Fruit fly (Drosophila melanogaster): ENCODE results near the gene CanA-14F.

Gene CanA-14F

DNA sequence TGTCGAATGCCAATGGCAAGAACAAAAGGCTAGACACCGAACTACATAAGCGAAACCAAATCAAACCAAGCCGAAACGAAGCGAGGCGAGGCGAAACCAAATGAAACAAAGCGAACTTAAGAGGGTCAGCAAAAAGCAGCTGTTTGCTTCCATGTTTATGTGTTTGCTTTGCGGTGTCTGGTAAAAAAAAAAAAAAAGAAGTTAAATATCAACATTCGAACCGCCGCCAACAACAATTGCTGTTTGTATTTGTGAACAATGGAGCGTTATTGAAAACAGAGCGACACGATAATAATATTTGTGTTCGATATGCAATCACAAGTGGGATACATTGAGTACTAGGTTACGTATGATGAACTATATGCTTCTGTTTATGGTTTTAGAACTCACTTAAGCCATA is 13.3 kb downstream of the CanA-14F start (continued):
- TF ChIP-seq sisA (GFP tag; IDR thresholded peaks at IDR 0.05) (no peak), Drgx (GFP tag; IDR thresholded peaks at IDR 0.05) (no peak), CG6254 (GFP tag; optimal IDR thresholded peaks at IDR 0.05) (no peak), schlank (tag; optimal IDR thresholded peaks at IDR 0.05) (no peak), jumu (GFP tag; optimal IDR thresholded peaks at IDR 0.05) (peak; percentile 7), CrebB (tag; optimal IDR thresholded peaks at IDR 0.05) (peak; percentile 50), pan (optimal IDR thresholded peaks at IDR 0.05) (no peak), pan (GFP tag; optimal IDR thresholded peaks at IDR 0.05 in 1 of 2, IDR thresholded peaks at IDR 0.05 in 1 of 2) (no peak), Sry-δ (GFP tag; optimal IDR thresholded peaks at IDR 0.05) (no peak), Optix (GFP tag; IDR thresholded peaks at IDR 0.05) (no peak), C15 (GFP tag; IDR thresholded peaks at IDR 0.05) (no peak), D19A (tag; optimal IDR thresholded peaks at IDR 0.05) (no peak), row (GFP tag; IDR thresholded peaks at IDR 0.05) (no peak), CG6791 (GFP tag; IDR thresholded peaks at IDR 0.05; ENCODE audit: partially characterized antibody) (no peak), tin (GFP tag; optimal IDR thresholded peaks at IDR 0.05) (no peak), CTCF (GFP tag; optimal IDR thresholded peaks at IDR 0.05) (no peak), CG11695 (GFP tag; IDR thresholded peaks at IDR 0.05) (0 out of 3 replicates have a peak, but pooled peaks have one; percentile 38), rib (GFP tag; IDR thresholded peaks at IDR 0.05) (no peak), az2 (GFP tag; optimal IDR thresholded peaks at IDR 0.05) (no peak), CHES-1-like (GFP tag; optimal IDR thresholded peaks at IDR 0.05) (peak; percentile 21), slou (GFP tag; optimal IDR thresholded peaks at IDR 0.05) (no peak), Ets97D (GFP tag; optimal IDR thresholded peaks at IDR 0.05) (no peak), Rfx (GFP tag; IDR thresholded peaks at IDR 0.05) (peak; percentile 61; the same call in 1 of the 2 replicates), Mad (GFP tag; optimal IDR thresholded peaks at IDR 0.05) (no peak), CG9932 (GFP tag; IDR thresholded peaks at IDR 0.05) (no peak), pros (GFP tag; optimal IDR thresholded peaks at IDR 0.05) (no peak), Dll (GFP tag; IDR thresholded peaks at IDR 0.05; ENCODE audit: partially characterized antibody) (no peak), tna (GFP tag; IDR thresholded peaks at IDR 0.05; ENCODE audit: partially characterized antibody) (no peak), zen (tag; optimal IDR thresholded peaks at IDR 0.05) (no peak), CG12155 (GFP tag; optimal IDR thresholded peaks at IDR 0.05) (no peak), CG7786 (GFP tag; optimal IDR thresholded peaks at IDR 0.05) (no peak), crol (GFP tag; IDR thresholded peaks at IDR 0.05) (no peak), CG7372 (GFP tag; IDR thresholded peaks at IDR 0.05) (no peak), Oli (tag; optimal IDR thresholded peaks at IDR 0.05) (no peak), danr (GFP tag; IDR thresholded peaks at IDR 0.05) (no peak), NC2α (GFP tag; optimal IDR thresholded peaks at IDR 0.05) (no peak), cas (GFP tag; IDR thresholded peaks at IDR 0.05) (no peak), hth (optimal IDR thresholded peaks at IDR 0.05) (no peak), ATbp (GFP tag; optimal IDR thresholded peaks at IDR 0.05) (peak; percentile 58), ham (GFP tag; IDR thresholded peaks at IDR 0.05) (no peak), eve (GFP tag; optimal IDR thresholded peaks at IDR 0.05) (no peak), BtbVII (GFP tag; optimal IDR thresholded peaks at IDR 0.05) (peak; percentile 65), CG11085 (GFP tag; IDR thresholded peaks at IDR 0.05) (no peak), ab (GFP tag; optimal IDR thresholded peaks at IDR 0.05) (no peak), emc (GFP tag; optimal IDR thresholded peaks at IDR 0.05) (no peak), Trl (optimal IDR thresholded peaks at IDR 0.05) (no peak), Trl (GFP tag; optimal IDR thresholded peaks at IDR 0.05) (peak; percentile 48), CG2202 (tag; optimal IDR thresholded peaks at IDR 0.05) (no peak), tgo (GFP tag; IDR thresholded peaks at IDR 0.05) (no peak), CG7928 (GFP tag; optimal IDR thresholded peaks at IDR 0.05) (no peak), nerfin-2 (GFP tag; IDR thresholded peaks at IDR 0.05; ENCODE audit: partially characterized antibody) (no peak), sim (GFP tag; IDR thresholded peaks at IDR 0.05) (no peak), mld (GFP tag; IDR thresholded peaks at IDR 0.05; ENCODE audit: partially characterized antibody) (no peak), CG34376 (GFP tag; optimal IDR thresholded peaks at IDR 0.05) (no peak), Camta (GFP tag; optimal IDR thresholded peaks at IDR 0.05) (no peak)
